Fruit fly (Drosophila melanogaster) whole organism, adult: ENCODE measurements around the gene P5CDh2.

Experiments used
- CG11617 ChIP-seq: fragments of 200-800 bp; sonication (Bioruptor generic); optimal IDR thresholded peaks from 2 replicates; lab custom pipeline; 2017; ENCODE audit warnings: mild to moderate bottlenecking, missing biosample characterization, missing genetic modification reagents, missing genetic modification characterization
- CG12768 ChIP-seq: fragments of 200-800 bp; sonication (Bioruptor generic); optimal IDR thresholded peaks from 2 replicates; lab custom pipeline; 2017; ENCODE audit warnings: missing biosample characterization, missing genetic modification characterization, mild to moderate bottlenecking, moderate library complexity, missing genetic modification reagents
- CG33017 ChIP-seq: fragments of 200-800 bp; sonication (Bioruptor generic); optimal IDR thresholded peaks from 2 replicates; lab custom pipeline; 2018; ENCODE audit warnings: missing biosample characterization, mild to moderate bottlenecking, missing genetic modification characterization, moderate library complexity
- CG7045 ChIP-seq: fragments of 200-800 bp; sonication (Bioruptor generic); optimal IDR thresholded peaks from 2 replicates; lab custom pipeline; 2017; ENCODE audit warnings: missing biosample characterization, mild to moderate bottlenecking, missing genetic modification characterization
- CG7101 ChIP-seq: fragments of 200-800 bp; sonication (Bioruptor generic); optimal IDR thresholded peaks from 2 replicates; lab custom pipeline; 2018; ENCODE audit warnings: missing biosample characterization, mild to moderate bottlenecking, missing genetic modification characterization, moderate library complexity
- Clk ChIP-seq: fragments of 200-800 bp; sonication (Bioruptor generic); optimal IDR thresholded peaks from 2 replicates; lab custom pipeline; 2017; ENCODE audit warnings: missing biosample characterization, missing genetic modification characterization
- Crg-1 ChIP-seq: fragments of 200-800 bp; sonication (Bioruptor generic); optimal IDR thresholded peaks from 2 replicates; lab custom pipeline; 2016; ENCODE audit warnings: missing biosample characterization, missing genetic modification characterization
- Hr96 ChIP-seq: fragments of 200-800 bp; sonication (Bioruptor generic); optimal IDR thresholded peaks from 2 replicates; lab custom pipeline; 2016; ENCODE audit warnings: missing biosample characterization, missing genetic modification characterization
- bab1 ChIP-seq: fragments of 200-800 bp; sonication (Bioruptor generic); optimal IDR thresholded peaks from 3 replicates; lab custom pipeline; 2019; ENCODE audit warnings: missing biosample characterization, mild to moderate bottlenecking, missing genetic modification characterization, moderate library complexity
- kay ChIP-seq: fragments of 200-800 bp; sonication (Bioruptor generic); peaks from one replicate; lab custom pipeline; 2016; ENCODE audit warnings: missing biosample characterization, missing genetic modification characterization, borderline replicate concordance
- pad ChIP-seq: fragments of 200-800 bp; sonication (Bioruptor generic); optimal IDR thresholded peaks from 3 replicates; lab custom pipeline; 2017; ENCODE audit warnings: missing biosample characterization, missing genetic modification characterization, mild to moderate bottlenecking, moderate library complexity, missing genetic modification reagents
- toe ChIP-seq: fragments of 200-800 bp; sonication (Bioruptor generic); optimal IDR thresholded peaks from 2 replicates; lab custom pipeline; 2016; ENCODE audit warnings: missing biosample characterization, missing genetic modification characterization

DNA sequence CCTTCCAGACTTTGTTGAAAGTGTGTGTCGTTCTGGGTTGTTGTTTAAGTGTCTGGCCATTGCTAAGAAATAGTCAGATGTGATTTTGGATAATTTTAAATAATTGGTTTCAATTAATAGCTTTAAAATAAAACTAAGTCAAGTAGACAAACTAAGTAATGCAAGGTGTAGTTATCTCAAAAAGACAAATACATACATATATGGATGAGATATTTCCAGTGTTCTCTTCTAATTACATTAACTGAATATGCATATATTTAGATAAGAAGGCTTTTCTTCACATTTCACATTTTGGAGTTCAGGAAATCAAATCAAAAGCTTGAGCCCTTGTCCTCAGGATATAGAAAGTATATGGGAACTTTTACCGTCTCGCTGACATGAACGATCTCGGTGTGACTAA, at the start of gene P5CDh2:
- TF ChIP-seq kay (GFP tag; lab: Kevin White, UChicago) (no peak), CG33017 (tag; lab: Kevin White, UChicago) (no peak), Hr96 (GFP tag; lab: Kevin White, UChicago) (no peak), CG7045 (GFP tag; lab: Kevin White, UChicago) (no peak), Clk (no peak), toe (no peak), CG7101 (tag; lab: Kevin White, UChicago) (no peak), pad (GFP tag; lab: Kevin White, UChicago) (no peak), CG12768 (GFP tag; lab: Kevin White, UChicago) (no peak), Crg-1 (GFP tag; lab: Kevin White, UChicago) (no peak), bab1 (GFP tag; lab: Kevin White, UChicago) (no peak), CG11617 (no peak)
